Worm (Caenorhabditis elegans): Measurements from ENCODE around the gene srxa-9.

DNA sequence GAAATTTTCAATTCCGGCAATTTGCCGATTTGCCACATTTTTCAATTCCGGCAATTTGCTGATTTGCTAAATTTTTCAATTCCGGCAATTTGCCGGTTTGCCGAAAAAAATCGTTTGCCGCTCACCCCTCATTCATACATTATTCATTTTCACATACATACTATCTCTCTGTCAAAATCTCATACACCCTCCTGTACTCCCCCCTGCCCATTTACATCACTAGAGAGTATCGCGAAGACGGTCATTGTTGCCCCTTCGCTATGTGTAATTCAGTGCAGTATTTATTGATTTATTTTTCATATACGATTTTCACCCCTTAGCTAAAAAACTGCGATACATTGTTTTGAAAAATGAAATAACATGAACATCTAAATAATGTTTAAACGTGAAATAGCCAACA is 10.4 kb upstream of the srxa-9 start:
- peak; percentile 77 for TF ChIP-seq nhr-11 (tag; optimal IDR thresholded peaks at IDR 0.05)
- TF ChIP-seq ztf-4 (tag; optimal IDR thresholded peaks at IDR 0.05), result peak; percentile 55
- no peak for TF ChIP-seq ama-1 (optimal IDR thresholded peaks at IDR 0.05)

Data from whole organism, L1 larva.